Worm (Caenorhabditis elegans): ENCODE measurements around the gene Y71H2AM.29.

DNA sequence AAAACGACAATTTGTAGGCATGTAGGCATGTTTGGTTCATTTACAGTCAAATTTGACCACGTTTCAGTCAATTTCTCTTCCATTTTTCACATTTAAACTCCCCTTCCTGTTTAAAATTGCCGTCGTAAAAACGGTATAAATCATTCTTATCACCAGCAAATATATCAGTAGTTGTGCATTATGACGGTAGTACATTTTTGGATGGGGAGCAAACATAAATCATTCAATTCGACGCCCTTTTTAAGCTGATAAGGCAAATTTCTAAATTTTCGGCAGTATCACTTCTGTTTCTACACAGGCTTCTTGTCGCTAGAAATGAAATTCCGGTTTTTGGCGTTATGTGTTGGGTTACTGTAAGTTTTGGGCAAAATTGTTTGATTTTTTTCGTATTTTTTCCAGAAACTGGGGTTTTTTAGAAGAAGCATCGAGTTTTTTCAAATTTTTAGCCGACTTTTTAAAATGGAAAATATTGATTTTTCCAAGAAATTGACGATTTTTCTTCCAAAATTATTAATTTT is 9.3 kb downstream of the Y71H2AM.29 start, which contains the start of gene H34I24.2:
- TF ChIP-seq sma-9 (GFP tag; optimal IDR thresholded peaks at IDR 0.05) (no peak), sma-9 (tag; optimal IDR thresholded peaks at IDR 0.05) (no peak), egl-27 (tag; optimal IDR thresholded peaks at IDR 0.05) (no peak)
